Fruit fly (Drosophila melanogaster): ENCODE data around the gene Ilp2.

DNA sequence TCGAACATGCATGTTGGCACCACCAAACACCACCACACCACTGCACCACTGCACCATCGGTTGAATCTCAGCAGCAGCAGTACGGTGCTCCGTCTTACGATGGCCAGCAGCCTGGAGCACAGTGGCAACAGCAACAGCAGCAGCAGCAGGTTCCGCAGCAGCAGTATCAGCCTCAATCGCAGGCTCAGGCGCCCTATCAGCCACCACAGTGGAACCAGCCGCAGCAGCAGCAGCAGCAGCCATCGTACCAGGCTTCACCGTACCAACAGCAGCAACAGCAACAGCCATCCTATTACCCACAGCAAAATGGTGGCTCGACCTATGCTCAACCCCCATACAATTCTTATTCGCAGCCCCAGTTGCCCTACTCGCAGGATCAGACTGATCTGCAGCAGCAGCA is 32.6 kb downstream of the Ilp2 start:
- TF ChIP-seq Dfd (GFP tag; optimal IDR thresholded peaks at IDR 0.05) (peak; percentile 93), usp (GFP tag; optimal IDR thresholded peaks at IDR 0.05) (no peak), fru (GFP tag; optimal IDR thresholded peaks at IDR 0.05) (no peak), h (GFP tag; optimal IDR thresholded peaks at IDR 0.05) (no peak)

Measured in whole organism, wandering third instar larva.